Fruit fly (Drosophila melanogaster) whole organism, embryonic: ENCODE measurements around the gene CAH9.

Experiments
- Atf3 ChIP-seq: fragments of 200-800 bp; sonication (Bioruptor generic); optimal IDR thresholded peaks from 3 replicates; lab custom pipeline; 2016; ENCODE audit warnings: missing biosample characterization, missing genetic modification characterization
- Bteb2 ChIP-seq: fragments of 200-800 bp; sonication (Bioruptor generic); optimal IDR thresholded peaks from 2 replicates; lab custom pipeline; 2016; ENCODE audit warnings: missing biosample characterization, missing genetic modification characterization
- CG10274 ChIP-seq: fragments of 200-800 bp; sonication (Bioruptor generic); optimal IDR thresholded peaks from 3 replicates; lab custom pipeline; 2017; ENCODE audit warnings: missing biosample characterization, mild to moderate bottlenecking, missing genetic modification characterization
- CG11456 ChIP-seq: fragments of 200-800 bp; sonication (Bioruptor generic); IDR thresholded peaks from 3 replicates; pipeline ENCODE4 v1.3.6; 2022; ENCODE audit warnings: missing biosample characterization, missing genetic modification characterization
- CG11695 ChIP-seq: fragments of 200-800 bp; sonication (Bioruptor generic); IDR thresholded peaks from 3 replicates; pipeline ENCODE4 v1.3.6; 2022; ENCODE audit warnings: missing biosample characterization, missing genetic modification characterization
- CG12155 ChIP-seq: fragments of 200-800 bp; sonication (Bioruptor generic); optimal IDR thresholded peaks from 3 replicates; lab custom pipeline; 2016; ENCODE audit warnings: missing biosample characterization, missing genetic modification characterization
- CG12769 ChIP-seq: fragments of 200-800 bp; sonication (Bioruptor generic); optimal IDR thresholded peaks from 2 replicates; lab custom pipeline; 2019; ENCODE audit warnings: missing biosample characterization, mild to moderate bottlenecking, missing genetic modification characterization, moderate library complexity
- CG14050 ChIP-seq: fragments of 200-800 bp; sonication (Bioruptor generic); IDR thresholded peaks from 3 replicates; pipeline ENCODE4 v1.3.6; 2022; ENCODE audit warnings: missing biosample characterization, missing genetic modification characterization
- CG17328 ChIP-seq: fragments of 200-800 bp; sonication (Bioruptor generic); IDR thresholded peaks from 2 replicates; pipeline ENCODE4 v1.3.6; 2022; ENCODE audit warnings: missing biosample characterization, missing genetic modification characterization
- CG17802 ChIP-seq: fragments of 200-800 bp; sonication (Bioruptor generic); optimal IDR thresholded peaks from 2 replicates; lab custom pipeline; 2018; ENCODE audit warnings: missing biosample characterization, mild to moderate bottlenecking, missing genetic modification characterization, moderate library complexity
- CG31441 ChIP-seq: fragments of 200-800 bp; sonication (Bioruptor generic); IDR thresholded peaks from 2 replicates; pipeline ENCODE4 v1.3.6; 2022; ENCODE audit warnings: missing biosample characterization, missing genetic modification characterization
- CG32767 ChIP-seq: fragments of 200-800 bp; sonication (Bioruptor generic); IDR thresholded peaks from 2 replicates; pipeline ENCODE4 v1.3.6; 2022; ENCODE audit warnings: missing biosample characterization, missing genetic modification characterization
- CG3281 ChIP-seq: fragments of 200-800 bp; sonication (Bioruptor generic); optimal IDR thresholded peaks from 3 replicates; lab custom pipeline; 2017; ENCODE audit warnings: missing biosample characterization, mild to moderate bottlenecking, missing genetic modification characterization
- CG33557 ChIP-seq: fragments of 200-800 bp; sonication (Bioruptor generic); optimal IDR thresholded peaks from 2 replicates; lab custom pipeline; 2019; ENCODE audit warnings: missing biosample characterization, mild to moderate bottlenecking, missing genetic modification characterization, moderate library complexity
- CG5245 ChIP-seq: fragments of 200-800 bp; sonication (Bioruptor generic); optimal IDR thresholded peaks from 3 replicates; lab custom pipeline; 2016; ENCODE audit warnings: missing biosample characterization, missing genetic modification characterization
- CG6854 ChIP-seq: fragments of 200-800 bp; sonication (Bioruptor generic); optimal IDR thresholded peaks from 3 replicates; lab custom pipeline; 2017; ENCODE audit warnings: missing biosample characterization, mild to moderate bottlenecking, missing genetic modification characterization
- CG8089 ChIP-seq: fragments of 200-800 bp; sonication (Bioruptor generic); optimal IDR thresholded peaks from 3 replicates; lab custom pipeline; 2016; ENCODE audit warnings: missing biosample characterization, missing genetic modification characterization
- CG8924 ChIP-seq: fragments of 200-800 bp; optimal IDR thresholded peaks from 3 replicates; lab custom pipeline; 2019; ENCODE audit warnings: missing biosample characterization, mild to moderate bottlenecking, missing genetic modification characterization, moderate library complexity
- CG9609 ChIP-seq: fragments of 200-800 bp; sonication (Bioruptor generic); optimal IDR thresholded peaks from 3 replicates; lab custom pipeline; 2016; ENCODE audit warnings: missing biosample characterization, missing genetic modification characterization
- CTCF ChIP-seq: fragments of 200-800 bp; sonication (Bioruptor generic); optimal IDR thresholded peaks from 2 replicates; lab custom pipeline; 2017; ENCODE audit warnings: missing biosample characterization, mild to moderate bottlenecking, missing genetic modification characterization, moderate library complexity
- HHEX ChIP-seq: fragments of 200-800 bp; sonication (Bioruptor generic); optimal IDR thresholded peaks from 3 replicates; lab custom pipeline; 2017; ENCODE audit warnings: missing biosample characterization, mild to moderate bottlenecking, missing genetic modification characterization, missing genetic modification reagents
- HLH4C ChIP-seq: fragments of 200-800 bp; sonication (Bioruptor generic); IDR thresholded peaks from 3 replicates; pipeline ENCODE4 v1.3.6; 2022; ENCODE audit warnings: missing biosample characterization, missing genetic modification characterization; ENCODE audit not compliant: partially characterized antibody
- HLHmδ ChIP-seq: fragments of 200-800 bp; sonication (Bioruptor generic); optimal IDR thresholded peaks from 2 replicates; lab custom pipeline; 2018; ENCODE audit warnings: missing biosample characterization, mild to moderate bottlenecking, missing genetic modification characterization, moderate library complexity
- Jarid2 ChIP-seq: fragments of 200-800 bp; sonication (Bioruptor generic); optimal IDR thresholded peaks from 3 replicates; lab custom pipeline; 2017; ENCODE audit warnings: mild to moderate bottlenecking, missing biosample characterization, missing genetic modification reagents, missing genetic modification characterization
- Lhr ChIP-seq: fragments of 200-800 bp; sonication (Bioruptor generic); optimal IDR thresholded peaks from 3 replicates; lab custom pipeline; 2017; ENCODE audit warnings: mild to moderate bottlenecking, missing biosample characterization, missing genetic modification reagents, missing genetic modification characterization
- Myb ChIP-seq: fragments of 200-800 bp; sonication (Bioruptor generic); optimal IDR thresholded peaks from 2 replicates; lab custom pipeline; 2016; ENCODE audit warnings: missing biosample characterization, missing genetic modification characterization
- Nf-YB ChIP-seq: fragments of 200-800 bp; sonication (Bioruptor generic); optimal IDR thresholded peaks from 3 replicates; lab custom pipeline; 2019; ENCODE audit warnings: missing biosample characterization, mild to moderate bottlenecking, missing genetic modification characterization, moderate library complexity
- Ravus ChIP-seq: fragments of 200-800 bp; sonication (Bioruptor generic); IDR thresholded peaks from 2 replicates; pipeline ENCODE4 v1.3.6; 2022; ENCODE audit warnings: missing biosample characterization, missing genetic modification characterization
- Six4 ChIP-seq: fragments of 200-800 bp; sonication (Bioruptor generic); optimal IDR thresholded peaks from 2 replicates; lab custom pipeline; 2016; ENCODE audit warnings: missing biosample characterization, missing genetic modification characterization
- Sox102F ChIP-seq: fragments of 200-800 bp; sonication (Bioruptor generic); optimal IDR thresholded peaks from 2 replicates; lab custom pipeline; 2018; ENCODE audit warnings: missing biosample characterization, mild to moderate bottlenecking, missing genetic modification characterization, moderate library complexity
- ash1 ChIP-seq: fragments of 200-800 bp; sonication (Bioruptor generic); optimal IDR thresholded peaks from 2 replicates; lab custom pipeline; 2018; ENCODE audit warnings: missing biosample characterization, mild to moderate bottlenecking, missing genetic modification characterization
- bbx ChIP-seq: fragments of 200-800 bp; sonication (Bioruptor generic); IDR thresholded peaks from 2 replicates; pipeline ENCODE4 v1.3.6; 2022; ENCODE audit warnings: missing biosample characterization, missing genetic modification characterization; ENCODE audit not compliant: partially characterized antibody
- chn ChIP-seq: fragments of 200-800 bp; sonication (Bioruptor generic); optimal IDR thresholded peaks from 2 replicates; lab custom pipeline; 2016; ENCODE audit warnings: missing biosample characterization, missing genetic modification characterization
- da ChIP-seq: fragments of 200-800 bp; sonication (Bioruptor generic); optimal IDR thresholded peaks from 2 replicates; lab custom pipeline; 2016; ENCODE audit warnings: missing biosample characterization, missing genetic modification characterization
- disco-r ChIP-seq: fragments of 200-800 bp; sonication (Bioruptor generic); optimal IDR thresholded peaks from 2 replicates; lab custom pipeline; 2016; ENCODE audit warnings: missing biosample characterization, missing genetic modification characterization
- ftz-f1 ChIP-seq: fragments of 200-800 bp; sonication (Bioruptor generic); optimal IDR thresholded peaks from 2 replicates; lab custom pipeline; 2016; ENCODE audit warnings: missing biosample characterization, missing genetic modification characterization
- gce ChIP-seq: fragments of 200-800 bp; sonication (Bioruptor generic); IDR thresholded peaks from 3 replicates; pipeline ENCODE4 v1.3.6; 2022; ENCODE audit warnings: missing biosample characterization, missing genetic modification characterization
- h ChIP-seq: fragments of >200 bp; optimal IDR thresholded peaks from 2 replicates; lab custom pipeline; 2017
- hkb ChIP-seq, 2 experiments: fragments of 200-800 bp in 1 of 2; fragments of >200 bp in 1 of 2; sonication (Bioruptor generic) in 1 of 2; IDR thresholded peaks in 1 of 2; optimal IDR thresholded peaks in 1 of 2; 2 replicates each; pipeline versions ENCODE4 v1.3.6 to Lab custom; 2017 to 2022; ENCODE audit warnings: missing biosample characterization in 1 of 2, missing genetic modification characterization in 1 of 2
- jing ChIP-seq: fragments of 200-800 bp; sonication (Bioruptor generic); optimal IDR thresholded peaks from 2 replicates; lab custom pipeline; 2018; ENCODE audit warnings: missing biosample characterization, mild to moderate bottlenecking, missing genetic modification characterization
- peb ChIP-seq: fragments of 200-800 bp; sonication (Bioruptor generic); IDR thresholded peaks from 2 replicates; pipeline ENCODE4 v1.3.6; 2022; ENCODE audit warnings: missing biosample characterization, missing genetic modification characterization
- ro ChIP-seq: fragments of 200-800 bp; sonication (Bioruptor generic); IDR thresholded peaks from 2 replicates; pipeline ENCODE4 v1.3.6; 2022; ENCODE audit warnings: missing biosample characterization, missing genetic modification characterization
- salm ChIP-seq: fragments of 200-800 bp; sonication (Bioruptor generic); optimal IDR thresholded peaks from 2 replicates; lab custom pipeline; 2018; ENCODE audit warnings: missing biosample characterization, mild to moderate bottlenecking, missing genetic modification characterization
- sna ChIP-seq: fragments of 200-800 bp; sonication (Bioruptor generic); IDR thresholded peaks from 2 replicates; pipeline ENCODE4 v1.3.6; 2022; ENCODE audit warnings: missing biosample characterization, missing genetic modification characterization; ENCODE audit not compliant: partially characterized antibody
- sr ChIP-seq: fragments of 200-800 bp; sonication (Bioruptor generic); IDR thresholded peaks from 3 replicates; pipeline ENCODE4 v1.3.6; 2022; ENCODE audit warnings: missing biosample characterization, missing genetic modification characterization
- stc ChIP-seq: fragments of 200-800 bp; sonication (Bioruptor generic); IDR thresholded peaks from 2 replicates; pipeline ENCODE4 v1.3.6; 2022; ENCODE audit warnings: missing biosample characterization, missing genetic modification characterization
- tna ChIP-seq: fragments of 200-800 bp; sonication (Bioruptor generic); IDR thresholded peaks from 2 replicates; pipeline ENCODE4 v1.3.6; 2022; ENCODE audit warnings: missing biosample characterization, missing genetic modification characterization; ENCODE audit not compliant: partially characterized antibody
- tup ChIP-seq: fragments of 200-800 bp; sonication (Bioruptor generic); optimal IDR thresholded peaks from 2 replicates; lab custom pipeline; 2016; ENCODE audit warnings: missing biosample characterization, mild to moderate bottlenecking, missing genetic modification characterization, moderate library complexity

CAH9 gene

dm6 chr3R:27137914-27138323 lies 31.9 kb upstream of the CAH9 start (continued):
- no peak for TF ChIP-seq hkb (optimal IDR thresholded peaks at IDR 0.05; lab: Kevin White, UChicago)
- peak; percentile 43; the same call in 1 of the 2 replicates for TF ChIP-seq hkb (GFP tag; IDR thresholded peaks at IDR 0.05; lab: Robert Waterston, UW)
- TF ChIP-seq CG11456 (GFP tag; lab: Robert Waterston, UW), result no peak
- no peak for TF ChIP-seq disco-r (GFP tag; lab: Kevin White, UChicago)
- no peak for TF ChIP-seq tup (GFP tag; lab: Kevin White, UChicago)
- no peak for TF ChIP-seq ftz-f1 (GFP tag; lab: Kevin White, UChicago)
- no peak for TF ChIP-seq HLH4C
- TF ChIP-seq salm, result peak; percentile 48
- peak; percentile 23 for TF ChIP-seq Lhr (GFP tag; lab: Kevin White, UChicago)
- no peak for TF ChIP-seq Ravus
- no peak for TF ChIP-seq Bteb2 (GFP tag; lab: Kevin White, UChicago)
- no peak for TF ChIP-seq bbx (GFP tag; lab: Robert Waterston, UW)
- TF ChIP-seq stc (GFP tag; lab: Robert Waterston, UW), result peak; percentile 17; the same call in 1 of the 2 replicates
- TF ChIP-seq Nf-YB, result no peak
- TF ChIP-seq CG5245, result no peak
- peak; percentile 45 for TF ChIP-seq CG12769 (tag; lab: Kevin White, UChicago)
- peak; percentile 45 for TF ChIP-seq Sox102F (GFP tag; lab: Kevin White, UChicago)
- no peak for TF ChIP-seq Six4 (GFP tag; lab: Kevin White, UChicago)
- TF ChIP-seq CG12155 (GFP tag; lab: Kevin White, UChicago), result no peak
- no peak for TF ChIP-seq CG10274 (GFP tag; lab: Kevin White, UChicago)

- TF ChIP-seq CG8089 (GFP tag; lab: Kevin White, UChicago), result peak; percentile 77
- TF ChIP-seq CG11695 (GFP tag; lab: Robert Waterston, UW), result 0 out of 3 replicates have a peak, but pooled peaks have one; percentile 24
- peak; percentile 56 for TF ChIP-seq CG31441 (GFP tag; lab: Robert Waterston, UW)
- peak; percentile 69 for TF ChIP-seq HHEX (GFP tag; lab: Kevin White, UChicago)
- TF ChIP-seq sr (GFP tag; lab: Robert Waterston, UW), result 0 out of 3 replicates have a peak, but pooled peaks have one; percentile 34
- TF ChIP-seq h, result no peak
- TF ChIP-seq da, result no peak
- peak; percentile 62 for TF ChIP-seq Sox102F (GFP tag; lab: Kevin White, UChicago)
- no peak for TF ChIP-seq ash1 (GFP tag; lab: Kevin White, UChicago)
- TF ChIP-seq jing (GFP tag; lab: Kevin White, UChicago), result peak; percentile 40
- TF ChIP-seq Myb (GFP tag; lab: Kevin White, UChicago), result peak; percentile 15
- TF ChIP-seq sna, result no peak
- TF ChIP-seq CG14050 (GFP tag; lab: Robert Waterston, UW), result 0 out of 3 replicates have a peak, but pooled peaks have one; percentile 29
- TF ChIP-seq CG33557 (GFP tag; lab: Kevin White, UChicago), result peak; percentile 80
- peak; percentile 70 for TF ChIP-seq Atf3 (GFP tag; lab: Kevin White, UChicago)
- TF ChIP-seq CTCF (GFP tag; lab: Kevin White, UChicago), result peak; percentile 31
- TF ChIP-seq CG8924 (tag; lab: Kevin White, UChicago), result peak; percentile 72
- TF ChIP-seq tna, result no peak
- no peak for TF ChIP-seq CG6854 (GFP tag; lab: Kevin White, UChicago)
- TF ChIP-seq chn, result no peak
- TF ChIP-seq gce (GFP tag; lab: Robert Waterston, UW), result no peak
- peak; percentile 36 for TF ChIP-seq Jarid2 (GFP tag; lab: Kevin White, UChicago)
- TF ChIP-seq CG17802 (tag; lab: Kevin White, UChicago), result peak; percentile 12
- no peak for TF ChIP-seq CG9609 (GFP tag; lab: Kevin White, UChicago)
- TF ChIP-seq Ravus, result no peak
- peak; percentile 68 for TF ChIP-seq CG17328
- TF ChIP-seq CG32767 (GFP tag; lab: Robert Waterston, UW), result peak; percentile 57; the same call in 1 of the 2 replicates
- no peak for TF ChIP-seq ftz-f1 (GFP tag; lab: Kevin White, UChicago)
- no peak for TF ChIP-seq ro (GFP tag; lab: Robert Waterston, UW)
- peak; percentile 20 for TF ChIP-seq CG3281 (GFP tag; lab: Kevin White, UChicago)
- TF ChIP-seq peb, result no peak
- TF ChIP-seq HLHmδ (GFP tag; lab: Kevin White, UChicago), result no peak
Measured at dm6 chr3R:27135692-27136641, 30.0 kb upstream of the CAH9 start.
